Worm (Caenorhabditis elegans) whole organism, L3 larva: ENCODE data around the gene csp-1.

Source experiments
- R02D3.7 ChIP-seq: fragments of 150-350 bp; optimal IDR thresholded peaks from 2 replicates; lab custom pipeline; 2014; ENCODE audit warnings: missing biosample characterization, missing genetic modification characterization
- ceh-28 ChIP-seq: fragments of 150-350 bp; optimal IDR thresholded peaks from 2 replicates; lab custom pipeline; 2014; ENCODE audit warnings: missing biosample characterization, missing genetic modification reagents, missing genetic modification characterization
- elt-1 ChIP-seq: fragments of 150-350 bp; optimal IDR thresholded peaks from 2 replicates; lab custom pipeline; 2014; ENCODE audit warnings: missing biosample characterization, missing genetic modification characterization
- elt-2 ChIP-seq: sonication (generic microtip); optimal IDR thresholded peaks from 2 replicates; lab custom pipeline; 2016; ENCODE audit warnings: missing genetic modification reagents, mild to moderate bottlenecking, missing genetic modification characterization, missing compliant biosample characterization
- elt-3 ChIP-seq, 3 experiments: fragments of 150-350 bp in 1 of 3; sonication (generic microtip) in 2 of 3; optimal IDR thresholded peaks; 2 replicates in 2 of 3; 4 replicates in 1 of 3; lab custom pipeline; 2014 to 2017; ENCODE audit warnings: missing biosample characterization in 3 of 3, missing genetic modification characterization in 3 of 3
- eor-1 ChIP-seq, 2 experiments: fragments of 150-350 bp; optimal IDR thresholded peaks; 2 replicates each; lab custom pipeline; 2014 to 2018; ENCODE audit warnings: missing biosample characterization in 2 of 2, missing genetic modification characterization in 2 of 2
- fkh-10 ChIP-seq: sonication (generic microtip); optimal IDR thresholded peaks from 2 replicates; lab custom pipeline; 2017; ENCODE audit warnings: missing biosample characterization, missing genetic modification reagents, missing genetic modification characterization
- fos-1 ChIP-seq: fragments of 150-350 bp; optimal IDR thresholded peaks from 2 replicates; lab custom pipeline; 2014; ENCODE audit warnings: missing biosample characterization, missing genetic modification characterization
- jun-1 ChIP-seq: fragments of 150-350 bp; optimal IDR thresholded peaks from 2 replicates; lab custom pipeline; 2014; ENCODE audit warnings: missing biosample characterization, missing genetic modification reagents, missing genetic modification characterization
- lin-15B ChIP-seq: fragments of 150-350 bp; optimal IDR thresholded peaks from 2 replicates; lab custom pipeline; 2014; ENCODE audit warnings: missing biosample characterization, missing genetic modification characterization
- mdl-1 ChIP-seq: fragments of 150-350 bp; optimal IDR thresholded peaks from 2 replicates; lab custom pipeline; 2014; ENCODE audit warnings: missing biosample characterization, missing genetic modification characterization
- mml-1 ChIP-seq: fragments of 150-350 bp; sonication (generic microtip); optimal IDR thresholded peaks from 3 replicates; lab custom pipeline; 2014; ENCODE audit warnings: missing biosample characterization, missing genetic modification characterization
- nfya-1 ChIP-seq: sonication (generic microtip); optimal IDR thresholded peaks from 2 replicates; lab custom pipeline; 2017; ENCODE audit warnings: missing genetic modification characterization, mild to moderate bottlenecking, missing compliant biosample characterization, antibody characterized with exemption, moderate library complexity; ENCODE audit not compliant: insufficient read depth
- nhr-11 ChIP-seq: fragments of 150-350 bp; optimal IDR thresholded peaks from 2 replicates; lab custom pipeline; 2014; ENCODE audit warnings: missing biosample characterization, missing genetic modification characterization
- nhr-23 ChIP-seq: fragments of 150-350 bp; optimal IDR thresholded peaks from 2 replicates; lab custom pipeline; 2014; ENCODE audit warnings: missing biosample characterization, missing genetic modification reagents, missing genetic modification characterization
- nhr-237 ChIP-seq: fragments of 150-350 bp; optimal IDR thresholded peaks from 2 replicates; lab custom pipeline; 2014; ENCODE audit warnings: missing biosample characterization, missing genetic modification characterization
- nhr-25 ChIP-seq: sonication (generic microtip); optimal IDR thresholded peaks from 2 replicates; lab custom pipeline; 2017; ENCODE audit warnings: missing biosample characterization, missing genetic modification characterization
- nhr-28 ChIP-seq: fragments of 150-350 bp; optimal IDR thresholded peaks from 2 replicates; lab custom pipeline; 2014; ENCODE audit warnings: missing biosample characterization, missing genetic modification characterization
- nhr-43 ChIP-seq: sonication (generic microtip); optimal IDR thresholded peaks from 2 replicates; lab custom pipeline; 2016; ENCODE audit warnings: mild to moderate bottlenecking, missing genetic modification characterization, missing compliant biosample characterization; ENCODE audit not compliant: poor library complexity, severe bottlenecking
- nhr-67 ChIP-seq: fragments of 150-350 bp; optimal IDR thresholded peaks from 2 replicates; lab custom pipeline; 2014; ENCODE audit warnings: missing biosample characterization, missing genetic modification characterization
- nhr-76 ChIP-seq: fragments of 150-350 bp; sonication (generic microtip); optimal IDR thresholded peaks from 5 replicates; lab custom pipeline; 2014; ENCODE audit warnings: missing biosample characterization, missing genetic modification characterization
- nhr-77 ChIP-seq: fragments of 150-350 bp; optimal IDR thresholded peaks from 2 replicates; lab custom pipeline; 2014; ENCODE audit warnings: missing biosample characterization, missing genetic modification characterization
- pha-4 ChIP-seq: fragments of 150-350 bp; optimal IDR thresholded peaks from 2 replicates; lab custom pipeline; 2014; ENCODE audit warnings: missing biosample characterization, missing genetic modification reagents, missing genetic modification characterization
- pqm-1 ChIP-seq: fragments of 150-350 bp; optimal IDR thresholded peaks from 2 replicates; lab custom pipeline; 2017; ENCODE audit warnings: missing biosample characterization, missing genetic modification characterization, inconsistent platforms
- sea-2 ChIP-seq: fragments of 150-350 bp; sonication (generic microtip); optimal IDR thresholded peaks from 4 replicates; lab custom pipeline; 2014; ENCODE audit warnings: missing biosample characterization, missing genetic modification reagents, missing genetic modification characterization
- snpc-4 ChIP-seq: fragments of 150-350 bp; optimal IDR thresholded peaks from 2 replicates; lab custom pipeline; 2014; ENCODE audit warnings: missing biosample characterization, missing genetic modification characterization
- unc-39 ChIP-seq: sonication (generic microtip); optimal IDR thresholded peaks from 4 replicates; lab custom pipeline; 2017; ENCODE audit warnings: missing biosample characterization, missing genetic modification characterization
- zag-1 ChIP-seq: fragments of 150-350 bp; optimal IDR thresholded peaks from 2 replicates; lab custom pipeline; 2014; ENCODE audit warnings: missing biosample characterization, missing genetic modification characterization
- ztf-11 ChIP-seq: fragments of 150-350 bp; optimal IDR thresholded peaks from 2 replicates; lab custom pipeline; 2014; ENCODE audit warnings: missing biosample characterization, missing genetic modification characterization
- ztf-4 ChIP-seq: fragments of 150-350 bp; optimal IDR thresholded peaks from 2 replicates; lab custom pipeline; 2014; ENCODE audit warnings: missing biosample characterization, missing genetic modification characterization

The csp-1 gene

ce11 chrII:13609655-13610054, 8.7 kb downstream of the csp-1 start, which contains the start of gene gst-20:
Gene gst-20 (minus strand): TSS chrII:13609824.
- peak; percentile 64 for TF ChIP-seq elt-2 (tag; lab: Kevin White, UChicago)
- TF ChIP-seq mdl-1: peak; percentile 54
- TF ChIP-seq nhr-23 (tag; lab: Kevin White, UChicago): peak; percentile 48
- TF ChIP-seq pqm-1 (tag; lab: Kevin White, UChicago): peak; percentile 49
- no peak for TF ChIP-seq sea-2 (GFP tag; lab: Kevin White, UChicago)
- peak; percentile 53 for TF ChIP-seq ceh-28 (tag; lab: Kevin White, UChicago)
- TF ChIP-seq jun-1 (tag; lab: Kevin White, UChicago): peak; percentile 14
- peak; percentile 8 for TF ChIP-seq nfya-1
- no peak for TF ChIP-seq elt-3 (tag; optimal IDR thresholded peaks at IDR 0.05; lab: Kevin White, UChicago)
- no peak for TF ChIP-seq nhr-76 (tag; lab: Kevin White, UChicago)
- TF ChIP-seq pha-4 (tag; lab: Kevin White, UChicago): peak; percentile 75
- peak; percentile 68 for TF ChIP-seq nhr-43
- TF ChIP-seq elt-1 (tag; lab: Kevin White, UChicago): peak; percentile 61
- TF ChIP-seq nhr-25: peak; percentile 64

ce11 chrII:13611186-13611585, 10.2 kb downstream of the csp-1 start, which contains the start of gene gst-24:
Gene gst-24 (minus strand): TSS chrII:13611366.
- no peak for TF ChIP-seq nfya-1
- peak; percentile 42 for TF ChIP-seq pha-4 (tag; lab: Kevin White, UChicago)

ce11 chrII:13613096-13613495, 12.1 kb downstream of the csp-1 start, which contains the start of gene gst-15:
Gene gst-15 (minus strand): TSS chrII:13613196.
- TF ChIP-seq nhr-25: no peak
- no peak for TF ChIP-seq lin-15B (tag; lab: Kevin White, UChicago)
- no peak for TF ChIP-seq elt-3 (tag; optimal IDR thresholded peaks at IDR 0.05; lab: Kevin White, UChicago)
- no peak for TF ChIP-seq zag-1
- no peak for TF ChIP-seq R02D3.7 (tag; lab: Kevin White, UChicago)
- TF ChIP-seq nhr-11 (tag; lab: Kevin White, UChicago): no peak
- TF ChIP-seq nhr-23 (tag; lab: Kevin White, UChicago): no peak

- TF ChIP-seq nhr-23 (tag; lab: Kevin White, UChicago): no peak
- TF ChIP-seq pha-4 (tag; lab: Kevin White, UChicago): peak; percentile 72
Measured at ce11 chrII:13614516-13614915, 13.5 kb downstream of the csp-1 start.

- no peak for TF ChIP-seq nhr-11 (tag; lab: Kevin White, UChicago)
- no peak for TF ChIP-seq unc-39 (tag; lab: Kevin White, UChicago)
- no peak for TF ChIP-seq R02D3.7 (tag; lab: Kevin White, UChicago)
- no peak for TF ChIP-seq eor-1 (tag; optimal IDR thresholded peaks at IDR 0.05; lab: Kevin White, UChicago)
- TF ChIP-seq snpc-4 (tag; lab: Kevin White, UChicago): no peak
- TF ChIP-seq zag-1: no peak
- TF ChIP-seq lin-15B (tag; lab: Kevin White, UChicago): no peak
- TF ChIP-seq pqm-1 (tag; lab: Kevin White, UChicago): no peak
- TF ChIP-seq elt-1 (tag; lab: Kevin White, UChicago): no peak
Measured at ce11 chrII:13616000-13616399, 15.0 kb downstream of the csp-1 start, which contains the start of gene gst-14. Gene gst-14 (minus strand): TSS chrII:13616100.

ce11 chrII:13617808-13618207, 16.8 kb downstream of the csp-1 start, which contains the start of gene gst-12:
Gene gst-12 (minus strand): TSS chrII:13618061.
- TF ChIP-seq ztf-4 (tag; lab: Kevin White, UChicago): no peak
- TF ChIP-seq nhr-43: peak; percentile 51
- TF ChIP-seq nhr-67: no peak
- TF ChIP-seq elt-3 (tag; optimal IDR thresholded peaks at IDR 0.05; lab: Kevin White, UChicago): no peak
- TF ChIP-seq nhr-237 (tag; lab: Kevin White, UChicago): no peak
- peak; percentile 60 for TF ChIP-seq nhr-23 (tag; lab: Kevin White, UChicago)
- TF ChIP-seq nhr-28 (tag; lab: Kevin White, UChicago): no peak
- TF ChIP-seq zag-1: no peak
- no peak for TF ChIP-seq fos-1 (tag; lab: Kevin White, UChicago)
- TF ChIP-seq elt-2 (tag; lab: Kevin White, UChicago): no peak
- TF ChIP-seq ztf-11 (tag; lab: Kevin White, UChicago): no peak
- no peak for TF ChIP-seq mml-1
- TF ChIP-seq nhr-25: peak; percentile 29
- TF ChIP-seq fkh-10 (GFP tag; lab: Kevin White, UChicago): no peak
- TF ChIP-seq nhr-77 (tag; lab: Kevin White, UChicago): no peak
- TF ChIP-seq, all 47 proteins: peak for 3
